Worm (Caenorhabditis elegans): Measurements from ENCODE around the gene pld-1.
A peak's percentile ranks its signal among the peaks of the same experiment; 100 is the strongest.

DNA sequence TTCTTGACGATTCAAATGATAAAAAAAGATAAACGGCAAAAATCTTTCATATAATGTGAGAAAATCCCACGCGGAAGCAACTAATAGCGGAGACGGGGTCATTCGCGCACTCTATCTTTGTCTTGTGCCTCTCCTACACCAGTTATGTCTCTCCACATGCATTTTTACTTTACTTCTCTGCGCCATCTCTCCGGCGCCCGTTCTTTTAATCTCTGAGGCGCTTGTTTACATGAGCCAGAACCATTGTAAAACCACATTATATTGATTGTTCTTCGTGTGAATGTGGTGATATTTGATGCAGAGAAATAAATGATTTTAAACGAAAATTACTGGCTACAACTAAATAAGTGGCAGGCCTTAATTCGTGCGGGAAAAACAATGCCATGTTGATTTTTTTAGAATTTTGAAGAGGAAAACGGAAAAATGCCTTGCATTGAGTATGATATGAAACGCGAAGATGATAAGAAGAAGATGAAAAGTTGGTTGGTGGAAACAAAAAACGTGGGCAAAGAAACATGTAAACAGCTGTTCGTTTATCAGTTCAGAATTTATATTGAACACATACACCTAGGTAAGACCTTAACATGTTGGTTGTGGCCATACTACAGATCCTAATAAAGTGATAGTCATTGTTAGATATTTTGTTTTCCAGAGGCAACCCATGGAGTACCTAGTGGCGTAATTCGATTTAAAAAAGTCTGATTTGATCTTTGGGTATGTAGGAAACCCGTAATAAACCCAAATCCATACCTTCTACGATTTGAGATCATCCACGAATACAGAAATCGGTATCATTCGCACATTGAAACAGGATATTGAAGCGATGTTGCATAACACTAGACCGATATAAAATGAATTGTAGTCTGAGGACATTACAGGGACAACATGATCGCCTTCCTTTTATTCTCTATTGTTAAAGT is 1.1 kb upstream of the pld-1 start, which contains the start of gene C04G6.2:
- TF ChIP-seq ref-2 (tag; optimal IDR thresholded peaks at IDR 0.05), result no peak
- no peak for TF ChIP-seq sox-2 (GFP tag; IDR thresholded peaks at IDR 0.05)
- peak; percentile 44 for TF ChIP-seq pha-4 (tag; optimal IDR thresholded peaks at IDR 0.05)
- TF ChIP-seq che-1 (tag; optimal IDR thresholded peaks at IDR 0.05), result no peak
- no peak for TF ChIP-seq fkh-10 (GFP tag; optimal IDR thresholded peaks at IDR 0.05)
- no peak for TF ChIP-seq hlh-30 (tag; optimal IDR thresholded peaks at IDR 0.05; ENCODE audit: insufficient read depth)
